Worm (Caenorhabditis elegans) whole organism, early embryonic: ENCODE data around the gene ZK1240.9.

Experiments
- B0310.2 ChIP-seq: sonication (generic microtip); optimal IDR thresholded peaks from 2 replicates; lab custom pipeline; 2016; ENCODE audit warnings: mild to moderate bottlenecking, missing genetic modification characterization, missing compliant biosample characterization
- F13C5.2 ChIP-seq: sonication (generic microtip); optimal IDR thresholded peaks from 2 replicates; lab custom pipeline; 2017; ENCODE audit warnings: mild to moderate bottlenecking, missing genetic modification characterization, inconsistent platforms, missing compliant biosample characterization
- aly-1 ChIP-seq: sonication (generic microtip); optimal IDR thresholded peaks from 2 replicates; lab custom pipeline; 2016; ENCODE audit warnings: missing genetic modification characterization, missing compliant biosample characterization
- ama-1 ChIP-seq: fragments of 150-350 bp; optimal IDR thresholded peaks from 2 replicates; lab custom pipeline; 2014
- ceh-13 ChIP-seq: fragments of 200-800 bp; sonication (Bioruptor generic); optimal IDR thresholded peaks from 2 replicates; lab custom pipeline; 2018; ENCODE audit warnings: mild to moderate bottlenecking, missing genetic modification characterization, missing compliant biosample characterization
- ceh-36 ChIP-seq: sonication (generic microtip); optimal IDR thresholded peaks from 2 replicates; lab custom pipeline; 2016; ENCODE audit warnings: missing genetic modification characterization, inconsistent platforms, missing compliant biosample characterization
- ets-7 ChIP-seq: sonication (generic microtip); optimal IDR thresholded peaks from 2 replicates; lab custom pipeline; 2016; ENCODE audit warnings: missing genotype, missing genetic modification characterization, missing compliant biosample characterization
- flt-1 ChIP-seq: fragments of 200-800 bp; sonication (Bioruptor generic); IDR thresholded peaks from 2 replicates; pipeline ENCODE4 v1.3.6; 2022; ENCODE audit warnings: missing genetic modification characterization, missing compliant biosample characterization
- hmbx-1 ChIP-seq: sonication (generic microtip); optimal IDR thresholded peaks from 2 replicates; lab custom pipeline; 2016; ENCODE audit warnings: mild to moderate bottlenecking, missing genetic modification characterization, missing compliant biosample characterization
- hmg-4 ChIP-seq: fragments of 200-800 bp; sonication (Bioruptor generic); optimal IDR thresholded peaks from 2 replicates; lab custom pipeline; 2018; ENCODE audit warnings: mild to moderate bottlenecking, missing genetic modification characterization, missing compliant biosample characterization
- hnd-1 ChIP-seq: sonication (generic microtip); optimal IDR thresholded peaks from 2 replicates; lab custom pipeline; 2016; ENCODE audit warnings: missing genetic modification characterization, missing compliant biosample characterization
- pes-1 ChIP-seq: fragments of 200-800 bp; sonication (Bioruptor generic); IDR thresholded peaks from 2 replicates; pipeline ENCODE4 v1.3.6; 2022; ENCODE audit warnings: missing genetic modification reagents, missing genetic modification characterization, missing compliant biosample characterization
- scrt-1 ChIP-seq: fragments of 200-800 bp; sonication (Bioruptor generic); IDR thresholded peaks from 2 replicates; pipeline ENCODE4 v1.3.6; 2022; ENCODE audit warnings: missing genetic modification characterization, missing compliant biosample characterization
- sea-1 ChIP-seq: fragments of 200-800 bp; sonication (Bioruptor generic); conservative IDR thresholded peaks from 2 replicates; pipeline ENCODE4 v1.3.6; 2022; ENCODE audit warnings: missing genetic modification characterization, missing compliant biosample characterization
- tbx-11 ChIP-seq: fragments of 200-800 bp; sonication (Bioruptor generic); IDR thresholded peaks from 2 replicates; pipeline ENCODE4 v1.3.6; 2022; ENCODE audit warnings: missing genetic modification characterization, missing compliant biosample characterization
- tbx-37 ChIP-seq: fragments of 200-800 bp; sonication (Bioruptor generic); conservative IDR thresholded peaks from 2 replicates; pipeline ENCODE4 v1.3.6; 2022; ENCODE audit warnings: missing genetic modification reagents, missing genetic modification characterization, missing compliant biosample characterization
- tra-4 ChIP-seq: sonication (generic microtip); optimal IDR thresholded peaks from 2 replicates; lab custom pipeline; 2017; ENCODE audit warnings: missing genetic modification characterization, missing compliant biosample characterization

Gene ZK1240.9

DNA sequence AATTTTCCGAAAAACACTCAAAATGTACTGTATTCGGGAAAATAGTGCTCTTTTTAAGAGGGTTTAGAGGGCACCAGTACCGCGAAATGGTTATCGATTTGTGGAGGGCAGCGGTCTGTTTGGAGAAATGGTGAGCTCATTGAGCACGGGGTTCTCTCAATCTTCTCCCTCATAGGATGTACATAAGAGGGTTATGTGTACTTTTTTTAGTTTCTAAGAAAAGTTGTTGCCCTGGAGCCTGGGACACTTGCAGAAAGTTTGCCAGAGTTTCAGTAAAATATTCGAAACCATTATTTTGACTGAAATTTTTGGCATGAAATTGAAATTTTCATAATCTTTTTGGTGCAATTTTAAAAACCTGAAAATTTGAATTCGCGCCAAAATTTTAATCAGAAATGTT is 34.6 kb downstream of the ZK1240.9 start, which contains the start of gene F43C11.10:
Gene F43C11.10, minus strand, starts transcription at position 101 of the 400 bp plus-strand sequence.
- TF ChIP-seq pes-1 (GFP tag; lab: Robert Waterston, UW) (no peak), ets-7 (tag; lab: Kevin White, UChicago) (no peak), F13C5.2 (tag; lab: Kevin White, UChicago) (no peak), ceh-13 (GFP tag; lab: Kevin White, UChicago) (no peak), hnd-1 (no peak), tbx-11 (GFP tag; lab: Robert Waterston, UW) (no peak)

DNA sequence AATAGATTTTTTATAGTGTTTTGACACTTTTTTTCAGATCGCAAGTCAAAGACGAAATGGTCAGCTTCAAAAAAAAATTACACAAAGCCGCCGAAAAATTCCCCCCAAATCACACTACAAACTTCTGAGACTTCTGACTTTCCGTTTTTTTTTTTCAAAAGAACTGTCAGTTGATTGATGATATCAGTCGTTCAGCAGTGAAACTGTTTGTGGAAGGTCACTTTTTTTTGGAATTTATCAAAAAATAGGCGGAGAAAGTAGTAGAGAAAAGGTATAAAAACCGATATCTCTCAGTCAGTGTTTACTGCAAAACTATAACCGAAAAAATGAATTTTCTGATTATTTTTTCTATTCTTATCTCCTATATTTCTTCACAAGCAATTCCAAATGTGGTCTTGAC is 35.0 kb downstream of the ZK1240.9 start, which contains the start of gene F43C11.3:
Gene F43C11.3, plus strand, starts transcription at position 301 of the 400 bp plus-strand sequence.
- TF ChIP-seq B0310.2 (no peak), ets-7 (tag; lab: Kevin White, UChicago) (no peak), pes-1 (GFP tag; lab: Robert Waterston, UW) (no peak), tbx-37 (GFP tag; lab: Robert Waterston, UW) (no peak), tbx-11 (GFP tag; lab: Robert Waterston, UW) (no peak), flt-1 (no peak), scrt-1 (GFP tag; lab: Robert Waterston, UW) (no peak), hmbx-1 (tag; lab: Kevin White, UChicago) (no peak), ceh-36 (tag; lab: Kevin White, UChicago) (no peak), hnd-1 (no peak), F13C5.2 (tag; lab: Kevin White, UChicago) (no peak)

DNA sequence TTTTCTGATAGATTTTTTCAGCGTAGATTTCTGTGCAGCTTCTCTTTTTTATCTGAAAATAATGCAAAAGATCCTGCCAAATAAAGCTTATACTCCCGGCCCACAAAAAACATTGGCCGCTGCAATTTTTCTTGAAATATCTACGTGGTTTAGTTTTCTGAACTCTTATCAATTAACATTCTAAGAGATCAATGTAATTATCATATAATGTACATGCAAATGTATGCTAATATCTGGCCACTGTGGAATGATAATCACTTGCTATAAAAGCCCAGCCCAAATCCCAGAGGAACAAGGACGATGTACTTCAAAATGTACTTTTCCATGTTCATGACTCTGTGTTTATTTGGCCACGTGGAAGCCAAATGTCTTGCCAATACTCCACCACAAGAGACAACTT is 36.5 kb downstream of the ZK1240.9 start, which contains the start of gene F43C11.2:
Gene F43C11.2, plus strand, starts transcription at position 301 of the 400 bp plus-strand sequence.
- no peak for TF ChIP-seq flt-1
- no peak for TF ChIP-seq tbx-11 (GFP tag; lab: Robert Waterston, UW)
- no peak for TF ChIP-seq sea-1 (GFP tag; lab: Robert Waterston, UW)
- TF ChIP-seq hmg-4 (GFP tag; lab: Kevin White, UChicago), result no peak
- no peak for TF ChIP-seq B0310.2
- no peak for TF ChIP-seq ceh-13 (GFP tag; lab: Kevin White, UChicago)
- no peak for TF ChIP-seq tra-4
- TF ChIP-seq ama-1 (lab: Kevin White, UChicago), result no peak
- TF ChIP-seq tbx-37 (GFP tag; lab: Robert Waterston, UW), result no peak

DNA sequence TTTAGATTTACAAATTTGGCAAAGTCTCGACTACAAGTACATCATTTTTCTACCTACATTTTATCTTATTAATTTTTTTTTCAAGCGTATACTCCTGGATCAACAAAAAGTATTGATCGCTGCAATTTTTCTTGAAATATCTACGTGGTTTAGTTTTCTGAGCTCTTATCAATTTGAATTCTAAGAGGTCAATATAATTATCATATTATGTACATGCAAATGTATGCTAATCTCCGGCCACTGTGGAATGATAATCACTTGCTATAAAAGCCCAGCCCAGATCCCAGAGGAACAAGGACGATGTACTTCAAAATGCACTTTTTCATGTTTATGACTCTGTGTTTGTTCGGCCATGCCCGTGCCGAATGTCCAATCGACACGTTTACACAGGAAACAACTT is 38.8 kb downstream of the ZK1240.9 start, which contains the start of gene F43C11.1:
Gene F43C11.1, plus strand, starts transcription at position 301 of the 400 bp plus-strand sequence.
- TF ChIP-seq tra-4 (no peak), scrt-1 (GFP tag; lab: Robert Waterston, UW) (no peak), hmbx-1 (tag; lab: Kevin White, UChicago) (no peak), hmg-4 (GFP tag; lab: Kevin White, UChicago) (no peak), sea-1 (GFP tag; lab: Robert Waterston, UW) (no peak), hnd-1 (no peak), tbx-37 (GFP tag; lab: Robert Waterston, UW) (no peak), ceh-36 (tag; lab: Kevin White, UChicago) (no peak), ets-7 (tag; lab: Kevin White, UChicago) (no peak), tbx-11 (GFP tag; lab: Robert Waterston, UW) (no peak)

DNA sequence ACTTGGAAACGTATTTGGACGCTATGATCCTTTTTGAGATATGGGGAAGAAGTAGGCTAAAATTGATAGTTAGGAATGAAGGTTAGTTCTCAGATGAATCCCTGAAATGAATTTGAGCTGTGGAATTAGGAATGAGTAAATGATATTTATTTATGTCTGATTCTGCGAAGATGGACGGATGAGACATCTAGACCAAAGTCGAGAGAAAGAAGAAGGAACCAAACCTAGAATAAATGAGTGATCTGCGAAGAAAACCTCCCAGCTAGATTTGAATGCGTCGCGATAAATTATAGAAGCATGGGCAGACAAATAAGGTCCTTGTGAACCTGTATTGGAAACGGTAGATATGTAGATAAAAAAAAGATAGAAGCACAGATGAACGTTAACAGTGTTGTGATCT is 42.0 kb downstream of the ZK1240.9 start, which contains the start of gene F43C11.16:
Gene F43C11.16, minus strand, starts transcription at position 101 of the 400 bp plus-strand sequence.
- TF ChIP-seq ama-1 (lab: Kevin White, UChicago) (no peak), F13C5.2 (tag; lab: Kevin White, UChicago) (no peak), aly-1 (tag; lab: Kevin White, UChicago) (no peak), sea-1 (GFP tag; lab: Robert Waterston, UW) (no peak), ceh-36 (tag; lab: Kevin White, UChicago) (no peak), hnd-1 (no peak)

DNA sequence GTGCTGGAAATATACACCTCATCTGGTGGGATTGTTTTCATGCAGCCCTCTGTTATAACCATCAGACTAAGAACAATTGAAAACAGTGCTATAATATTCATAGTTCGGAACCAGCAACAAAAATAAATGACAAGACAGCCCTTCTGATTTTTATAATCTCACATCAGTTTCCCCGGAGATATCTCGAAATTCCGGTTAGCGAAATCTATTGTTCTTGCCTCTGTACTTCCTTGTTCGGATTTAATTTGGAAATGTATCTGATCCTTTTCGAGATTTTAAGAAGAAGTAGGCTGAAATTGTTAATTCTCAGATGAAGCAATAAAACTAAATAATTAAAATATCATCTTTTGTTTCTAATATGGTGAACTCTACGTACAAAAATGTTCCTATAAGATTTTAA is 45.7 kb downstream of the ZK1240.9 start, which contains the start of gene F43C11.11:
Gene F43C11.11, minus strand, starts transcription at position 101 of the 400 bp plus-strand sequence.
- TF ChIP-seq pes-1 (GFP tag; lab: Robert Waterston, UW) (no peak), aly-1 (tag; lab: Kevin White, UChicago) (no peak), scrt-1 (GFP tag; lab: Robert Waterston, UW) (no peak), flt-1 (no peak), B0310.2 (no peak), hmg-4 (GFP tag; lab: Kevin White, UChicago) (no peak), hnd-1 (no peak), hmbx-1 (tag; lab: Kevin White, UChicago) (no peak), ets-7 (tag; lab: Kevin White, UChicago) (no peak), ama-1 (lab: Kevin White, UChicago) (no peak), tbx-37 (GFP tag; lab: Robert Waterston, UW) (no peak), tra-4 (no peak), ceh-36 (tag; lab: Kevin White, UChicago) (no peak), sea-1 (GFP tag; lab: Robert Waterston, UW) (no peak)

DNA sequence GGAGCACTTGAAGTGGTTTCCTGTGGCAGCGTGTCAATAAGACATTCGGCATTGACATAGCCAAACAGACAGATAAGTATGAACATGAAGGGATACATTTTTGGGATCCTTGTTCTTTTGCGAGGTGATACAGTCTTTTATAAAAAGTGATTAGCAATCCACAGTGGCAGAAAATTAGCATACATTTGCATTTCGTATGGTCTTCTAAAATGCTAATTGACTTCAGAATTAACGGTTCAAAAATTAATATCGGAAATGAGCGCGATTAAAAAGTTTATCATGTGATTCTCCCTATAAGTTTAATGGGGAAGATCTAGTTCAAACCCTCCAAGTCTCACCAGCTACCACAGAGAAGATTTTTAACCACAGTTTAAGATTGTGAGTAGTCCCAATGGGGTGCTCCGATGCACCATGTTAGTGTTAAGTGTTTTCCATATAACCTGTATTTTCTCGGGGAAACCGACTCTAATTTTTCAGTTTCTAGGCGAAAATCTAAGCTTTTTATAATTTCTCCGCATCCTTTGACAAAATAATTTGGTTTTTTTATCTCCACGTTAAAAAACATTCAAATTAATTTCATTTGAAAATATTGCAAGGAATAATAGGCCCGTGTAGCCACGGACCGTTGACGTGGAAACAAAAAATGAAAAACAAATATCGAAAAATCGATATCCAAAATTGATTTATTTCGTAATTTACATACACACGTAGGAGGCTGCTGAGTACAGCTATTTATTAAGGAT is 48.8 kb downstream of the ZK1240.9 start, which contains the start of the genes F43C11.12 and F16G10.5:
Gene F43C11.12, minus strand, starts transcription at position 101 of the 743 bp plus-strand sequence.
Gene F16G10.5, plus strand, starts transcription at position 693 of the 743 bp plus-strand sequence.
- TF ChIP-seq ama-1 (lab: Kevin White, UChicago), result no peak
- TF ChIP-seq ceh-13 (GFP tag; lab: Kevin White, UChicago), result no peak
- TF ChIP-seq flt-1, result no peak
- TF ChIP-seq hmbx-1 (tag; lab: Kevin White, UChicago), result no peak
- no peak for TF ChIP-seq F13C5.2 (tag; lab: Kevin White, UChicago)
- no peak for TF ChIP-seq tbx-11 (GFP tag; lab: Robert Waterston, UW)
- TF ChIP-seq tbx-37 (GFP tag; lab: Robert Waterston, UW), result no peak
- TF ChIP-seq aly-1 (tag; lab: Kevin White, UChicago), result no peak
- no peak for TF ChIP-seq tra-4
- TF ChIP-seq sea-1 (GFP tag; lab: Robert Waterston, UW), result no peak
